Fruit fly (Drosophila melanogaster) whole organism, prepupa: ENCODE measurements around the gene EndoA.

ENCODE experiments used
- CG8319 ChIP-seq: fragments of 200-800 bp; sonication (Bioruptor generic); optimal IDR thresholded peaks from 3 replicates; lab custom pipeline; 2016; ENCODE audit warnings: missing biosample characterization, missing genetic modification characterization
- Eip93F ChIP-seq: fragments of 200-800 bp; sonication (Bioruptor generic); optimal IDR thresholded peaks from 2 replicates; lab custom pipeline; 2016; ENCODE audit warnings: missing biosample characterization, mild to moderate bottlenecking, missing genetic modification characterization
- Hr4 ChIP-seq: fragments of 200-800 bp; sonication (Bioruptor generic); optimal IDR thresholded peaks from 3 replicates; lab custom pipeline; 2016; ENCODE audit warnings: missing biosample characterization, missing genetic modification characterization
- net ChIP-seq: fragments of 200-800 bp; sonication (Bioruptor generic); optimal IDR thresholded peaks from 3 replicates; lab custom pipeline; 2016; ENCODE audit warnings: missing biosample characterization, missing genetic modification characterization

dm6 chr3R:18949896-18950295, 43.5 kb downstream of the EndoA start, which contains the start of gene CG43732:
- no peak for TF ChIP-seq net (GFP tag; lab: Kevin White, UChicago)
- TF ChIP-seq CG8319 (GFP tag; lab: Kevin White, UChicago), result no peak
- no peak for TF ChIP-seq Eip93F
- TF ChIP-seq Hr4 (GFP tag; lab: Kevin White, UChicago), result no peak
